Fruit fly (Drosophila melanogaster): Measurements from ENCODE around the gene CG33189.

CG33189 gene

DNA sequence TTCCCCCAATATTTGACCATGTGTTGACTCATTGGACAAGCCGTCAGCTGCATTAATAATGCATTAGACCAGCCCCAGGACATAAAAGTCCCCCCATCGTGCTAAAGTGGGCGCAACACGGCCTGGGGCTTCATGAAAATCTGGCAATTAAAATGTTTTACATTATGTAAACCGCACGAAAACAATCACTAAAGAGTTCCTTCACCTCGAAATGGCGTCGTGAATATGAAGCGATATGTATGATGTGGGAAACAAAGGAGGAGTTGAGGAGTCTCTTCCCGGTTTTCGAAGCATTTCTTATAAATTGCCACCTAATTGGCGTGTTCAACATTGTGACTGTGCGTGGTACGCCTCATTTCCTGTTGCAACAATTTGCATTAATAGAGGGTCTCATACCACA, 37.9 kb downstream of the CG33189 start:
- TF ChIP-seq kay (GFP tag; ENCODE audit: borderline replicate concordance), result no peak
- no peak for TF ChIP-seq CG7101 (tag; optimal IDR thresholded peaks at IDR 0.05)
- TF ChIP-seq Clk (GFP tag; optimal IDR thresholded peaks at IDR 0.05), result no peak
- TF ChIP-seq CG5204 (GFP tag; optimal IDR thresholded peaks at IDR 0.05), result no peak
- no peak for TF ChIP-seq toe (GFP tag; optimal IDR thresholded peaks at IDR 0.05)
- no peak for TF ChIP-seq bab1 (GFP tag; optimal IDR thresholded peaks at IDR 0.05)
- no peak for TF ChIP-seq CG7045 (GFP tag; optimal IDR thresholded peaks at IDR 0.05)
- TF ChIP-seq cic (GFP tag; optimal IDR thresholded peaks at IDR 0.05), result no peak
- TF ChIP-seq Crg-1 (GFP tag; optimal IDR thresholded peaks at IDR 0.05), result no peak
- TF ChIP-seq pad (GFP tag; optimal IDR thresholded peaks at IDR 0.05), result no peak
- TF ChIP-seq CG12768 (GFP tag; optimal IDR thresholded peaks at IDR 0.05), result no peak
- no peak for TF ChIP-seq CG33017 (tag; optimal IDR thresholded peaks at IDR 0.05)

DNA sequence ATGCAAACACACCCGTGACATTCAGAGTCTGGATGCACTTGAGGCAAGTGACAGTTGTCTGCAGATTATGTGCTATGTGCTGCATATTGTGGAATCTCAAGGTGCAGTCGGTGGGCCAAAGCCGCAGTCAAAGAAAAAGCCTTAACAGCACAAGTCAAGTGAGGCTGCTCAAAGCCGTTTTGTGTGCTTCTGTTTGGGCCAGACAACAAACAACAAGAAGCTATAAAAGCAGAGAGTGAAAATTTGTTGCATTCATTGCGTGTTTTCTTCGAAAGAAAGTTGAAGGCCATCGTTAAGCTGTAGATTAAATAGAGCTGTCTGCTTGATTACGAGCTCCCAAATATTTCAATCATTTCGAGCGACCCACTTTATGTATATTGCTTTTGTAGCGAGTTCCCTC, 38.6 kb downstream of the CG33189 start:
- TF ChIP-seq Hr96 (GFP tag; optimal IDR thresholded peaks at IDR 0.05) (no peak), CG5204 (GFP tag; optimal IDR thresholded peaks at IDR 0.05) (no peak)

DNA sequence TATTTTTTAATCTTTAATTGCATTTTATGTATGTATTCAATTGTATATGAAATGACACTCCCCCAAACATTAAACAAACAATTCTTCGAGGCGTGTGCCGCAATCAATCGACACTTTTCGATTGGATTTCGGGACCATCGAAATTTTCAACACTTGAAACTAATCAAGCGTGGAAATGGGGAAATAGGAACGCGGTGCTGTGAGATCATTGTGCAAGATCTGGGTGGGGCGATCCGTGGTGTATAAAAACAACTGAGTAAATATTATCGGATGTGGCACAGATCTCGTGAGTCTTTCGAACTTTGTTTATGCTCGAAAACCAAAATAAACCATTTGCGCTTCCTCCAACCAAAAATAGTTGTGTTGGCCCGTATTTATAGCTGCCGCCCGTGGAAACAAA, 39.3 kb downstream of the CG33189 start:
- TF ChIP-seq CG12768 (GFP tag; optimal IDR thresholded peaks at IDR 0.05) (no peak), Mnt (GFP tag; optimal IDR thresholded peaks at IDR 0.05) (no peak), ovo (GFP tag; optimal IDR thresholded peaks at IDR 0.05) (no peak), CG14711 (tag; optimal IDR thresholded peaks at IDR 0.05) (no peak), CG7101 (tag; optimal IDR thresholded peaks at IDR 0.05) (no peak), CG5204 (GFP tag; optimal IDR thresholded peaks at IDR 0.05) (no peak), CG7045 (GFP tag; optimal IDR thresholded peaks at IDR 0.05) (no peak), cic (GFP tag; optimal IDR thresholded peaks at IDR 0.05) (no peak), CG1620 (GFP tag; optimal IDR thresholded peaks at IDR 0.05) (no peak), CG33017 (tag; optimal IDR thresholded peaks at IDR 0.05) (no peak), Clk (GFP tag; optimal IDR thresholded peaks at IDR 0.05) (no peak), bab1 (GFP tag; optimal IDR thresholded peaks at IDR 0.05) (no peak), tj (GFP tag; optimal IDR thresholded peaks at IDR 0.05) (no peak), toe (GFP tag; optimal IDR thresholded peaks at IDR 0.05) (no peak), pad (GFP tag; optimal IDR thresholded peaks at IDR 0.05) (no peak), CG11617 (GFP tag; optimal IDR thresholded peaks at IDR 0.05) (no peak), Hr96 (GFP tag; optimal IDR thresholded peaks at IDR 0.05) (no peak), kay (GFP tag; ENCODE audit: borderline replicate concordance) (no peak), cnc (optimal IDR thresholded peaks at IDR 0.05) (no peak), Crg-1 (GFP tag; optimal IDR thresholded peaks at IDR 0.05) (no peak)

DNA sequence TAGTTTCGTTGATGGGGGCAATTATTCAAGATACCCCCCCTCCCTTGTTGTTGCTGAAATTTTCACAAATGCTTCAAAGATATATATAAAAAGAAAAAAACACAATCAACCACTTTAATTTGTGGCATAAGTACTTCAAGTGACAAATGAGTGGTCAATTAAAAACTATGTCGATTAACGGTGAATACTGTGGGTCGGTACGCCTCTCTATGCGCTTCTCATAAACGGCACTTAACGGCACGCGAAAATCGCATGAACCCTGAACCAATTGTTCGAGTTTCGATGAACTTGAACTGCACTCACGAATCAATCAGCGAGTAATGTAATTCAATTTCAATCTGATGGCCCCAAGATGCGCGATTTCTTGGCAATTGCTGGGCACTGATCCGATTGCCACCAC, 40.5 kb downstream of the CG33189 start:
- TF ChIP-seq Clk (GFP tag; optimal IDR thresholded peaks at IDR 0.05) (no peak), kay (GFP tag; ENCODE audit: borderline replicate concordance) (peak; percentile 55)

DNA sequence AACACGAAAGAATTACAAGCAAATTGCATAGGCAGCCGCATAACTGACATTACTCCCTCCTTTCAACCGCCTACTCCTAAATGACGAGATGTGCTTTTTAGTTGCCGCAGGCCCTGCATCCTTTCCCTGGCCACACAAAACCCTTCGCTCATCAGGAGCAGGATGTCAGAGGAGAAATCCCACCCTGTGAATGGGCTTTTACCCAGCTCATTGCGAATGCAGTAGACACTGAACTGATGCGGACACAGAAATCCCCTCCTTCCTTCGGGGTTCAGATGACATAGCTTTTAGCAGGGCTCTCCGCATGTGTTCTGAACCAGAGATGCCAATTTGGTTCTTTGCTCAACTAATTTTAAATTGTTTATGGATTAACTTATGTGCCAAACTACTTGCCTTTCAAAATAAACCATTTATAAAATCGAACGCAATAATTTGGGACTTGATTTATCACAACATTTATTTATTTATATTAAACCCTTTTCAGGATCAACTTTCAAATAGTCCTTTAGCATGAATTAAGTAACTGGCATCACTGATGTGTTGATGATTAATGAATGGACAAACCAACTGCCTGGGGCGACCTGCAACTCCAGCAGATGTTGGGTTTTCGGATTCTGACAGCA, 41.3 kb downstream of the CG33189 start:
- TF ChIP-seq tj (GFP tag; optimal IDR thresholded peaks at IDR 0.05), result no peak
- no peak for TF ChIP-seq Crg-1 (GFP tag; optimal IDR thresholded peaks at IDR 0.05)

DNA sequence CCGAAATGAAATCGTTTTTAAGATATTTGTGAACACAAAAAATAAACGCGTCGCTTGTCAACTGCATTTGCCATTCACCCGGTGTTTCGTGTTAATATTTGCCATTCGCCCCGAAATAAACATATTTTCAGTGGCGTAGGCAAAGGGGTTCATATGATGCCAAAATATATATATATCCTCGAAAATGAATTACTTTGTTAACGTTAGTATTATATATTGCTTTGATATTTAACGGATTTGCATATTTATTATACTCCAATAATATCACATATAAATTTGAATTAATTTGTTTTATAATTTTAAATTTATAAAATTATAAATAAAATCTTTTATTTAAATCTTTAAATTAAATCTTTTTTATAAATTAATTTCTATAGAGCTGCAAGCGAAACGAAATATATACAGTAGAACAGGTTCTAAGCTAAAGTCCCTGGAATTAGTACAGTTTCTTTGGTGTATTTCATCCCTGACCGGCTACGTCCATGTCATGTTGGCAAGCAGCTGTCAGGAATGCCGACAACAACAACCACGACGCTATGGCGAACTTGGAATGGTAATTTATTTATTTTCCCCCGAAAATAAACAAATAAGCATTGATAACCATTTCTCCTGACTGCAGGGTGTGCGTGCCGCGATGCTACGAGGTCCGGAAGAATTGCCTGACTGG, 48.9 kb downstream of the CG33189 start, which contains the start of the genes M1BP and CG8202:
Gene M1BP, minus strand, starts transcription at position 102 of the 667 bp plus-strand sequence.
Gene CG8202, plus strand, starts transcription at position 495 of the 667 bp plus-strand sequence.
- TF ChIP-seq tj (GFP tag; optimal IDR thresholded peaks at IDR 0.05) (peak; percentile 76), kay (GFP tag; ENCODE audit: borderline replicate concordance) (peak; percentile 25), ovo (GFP tag; optimal IDR thresholded peaks at IDR 0.05) (peak; percentile 73), CG7045 (GFP tag; optimal IDR thresholded peaks at IDR 0.05) (peak; percentile 92), Mnt (GFP tag; optimal IDR thresholded peaks at IDR 0.05) (peak; percentile 53), toe (GFP tag; optimal IDR thresholded peaks at IDR 0.05) (peak; percentile 74), cnc (optimal IDR thresholded peaks at IDR 0.05) (no peak), CG33017 (tag; optimal IDR thresholded peaks at IDR 0.05) (peak; percentile 90), CG12768 (GFP tag; optimal IDR thresholded peaks at IDR 0.05) (peak; percentile 93), Clk (GFP tag; optimal IDR thresholded peaks at IDR 0.05) (peak; percentile 1), Hr96 (GFP tag; optimal IDR thresholded peaks at IDR 0.05) (no peak), cic (GFP tag; optimal IDR thresholded peaks at IDR 0.05) (peak; percentile 1), bab1 (GFP tag; optimal IDR thresholded peaks at IDR 0.05) (peak; percentile 75), CG5204 (GFP tag; optimal IDR thresholded peaks at IDR 0.05) (no peak), CG7101 (tag; optimal IDR thresholded peaks at IDR 0.05) (peak; percentile 93), CG14711 (tag; optimal IDR thresholded peaks at IDR 0.05) (peak; percentile 84), CG1620 (GFP tag; optimal IDR thresholded peaks at IDR 0.05) (peak; percentile 68), CG11617 (GFP tag; optimal IDR thresholded peaks at IDR 0.05) (peak; percentile 96), pad (GFP tag; optimal IDR thresholded peaks at IDR 0.05) (peak; percentile 77), Crg-1 (GFP tag; optimal IDR thresholded peaks at IDR 0.05) (peak; percentile 67)
